Fruit fly (Drosophila melanogaster) whole organism, pupa: Measurements from ENCODE around the gene CG10077.

Source experiments
- CG10348 ChIP-seq: fragments of 200-800 bp; sonication (Bioruptor generic); IDR thresholded peaks from 2 replicates; pipeline ENCODE4 v1.3.6; 2022; ENCODE audit warnings: missing biosample characterization, missing genetic modification characterization
- CG32121 ChIP-seq: fragments of 200-800 bp; sonication (Bioruptor generic); IDR thresholded peaks from 2 replicates; pipeline ENCODE4 v1.3.6; 2022; ENCODE audit warnings: missing biosample characterization, missing genetic modification characterization
- CG8301 ChIP-seq: fragments of 200-800 bp; sonication (Bioruptor generic); optimal IDR thresholded peaks from 2 replicates; lab custom pipeline; 2018; ENCODE audit warnings: missing biosample characterization, mild to moderate bottlenecking, missing genetic modification characterization
- CG9948 ChIP-seq: fragments of 200-800 bp; sonication (Bioruptor generic); optimal IDR thresholded peaks from 2 replicates; lab custom pipeline; 2018; ENCODE audit warnings: missing biosample characterization, mild to moderate bottlenecking, missing genetic modification characterization, moderate library complexity
- EcR ChIP-seq: fragments of 200-800 bp; sonication (Bioruptor generic); optimal IDR thresholded peaks from 3 replicates; lab custom pipeline; 2019; ENCODE audit warnings: missing biosample characterization, missing genetic modification characterization, mild to moderate bottlenecking, moderate library complexity, missing genetic modification reagents
- Pif1A ChIP-seq: fragments of 200-800 bp; sonication (Bioruptor generic); optimal IDR thresholded peaks from 3 replicates; lab custom pipeline; 2016; ENCODE audit warnings: missing biosample characterization, missing genetic modification characterization
- fd96Ca ChIP-seq: fragments of 200-800 bp; sonication (Bioruptor generic); IDR thresholded peaks from 3 replicates; pipeline ENCODE4 v1.3.6; 2022; ENCODE audit warnings: missing biosample characterization, missing genetic modification characterization
- gl ChIP-seq: fragments of 200-800 bp; sonication (Bioruptor generic); optimal IDR thresholded peaks from 2 replicates; lab custom pipeline; 2018; ENCODE audit warnings: missing biosample characterization, mild to moderate bottlenecking, missing genetic modification characterization

dm6 chr3L:6993350-6993749 lies 37.6 kb upstream of the CG10077 start:
- TF ChIP-seq CG9948 (tag; lab: Kevin White, UChicago) (no peak), CG32121 (GFP tag; lab: Robert Waterston, UW) (no peak), fd96Ca (GFP tag; lab: Robert Waterston, UW) (no peak), CG10348 (no peak), Pif1A (GFP tag; lab: Kevin White, UChicago) (no peak), EcR (no peak), gl (no peak), CG8301 (tag; lab: Kevin White, UChicago) (no peak)
